Fruit fly (Drosophila melanogaster): ENCODE results near the gene kek1.
A peak's percentile ranks its signal among the peaks of the same experiment; 100 is the strongest.

Gene kek1

dm6 chr2L:12840413-12840812 is 17.8 kb upstream of the kek1 start (continued):
- peak; percentile 37 for TF ChIP-seq Sox14 (GFP tag; optimal IDR thresholded peaks at IDR 0.05)
- peak; percentile 48 for TF ChIP-seq pdm3 (GFP tag; optimal IDR thresholded peaks at IDR 0.05)
- peak; percentile 15 for TF ChIP-seq Hr39 (GFP tag; optimal IDR thresholded peaks at IDR 0.05)
- no peak for TF ChIP-seq CG16779 (tag; optimal IDR thresholded peaks at IDR 0.05)
- TF ChIP-seq salr (GFP tag; optimal IDR thresholded peaks at IDR 0.05), result peak in 1 of 2 experiments; percentile 10
- peak; percentile 46; the same call in 1 of the 3 replicates for TF ChIP-seq CG8119 (GFP tag; IDR thresholded peaks at IDR 0.05)
- TF ChIP-seq Gug (GFP tag; IDR thresholded peaks at IDR 0.05), result no peak
- peak; percentile 57 for TF ChIP-seq CG10631 (GFP tag; optimal IDR thresholded peaks at IDR 0.05)
- peak; percentile 33 for TF ChIP-seq CG7368 (GFP tag; optimal IDR thresholded peaks at IDR 0.05)
- TF ChIP-seq Hr4 (GFP tag; optimal IDR thresholded peaks at IDR 0.05), result peak; percentile 18
- TF ChIP-seq Sox15 (GFP tag; optimal IDR thresholded peaks at IDR 0.05), result no peak

- TF ChIP-seq Sox14 (GFP tag; optimal IDR thresholded peaks at IDR 0.05), result no peak
- TF ChIP-seq Hr38 (GFP tag; optimal IDR thresholded peaks at IDR 0.05), result no peak
- peak; percentile 58 for TF ChIP-seq Eip78C (GFP tag)
- TF ChIP-seq CG1621 (tag; optimal IDR thresholded peaks at IDR 0.05), result no peak
- TF ChIP-seq CG3032 (tag; optimal IDR thresholded peaks at IDR 0.05), result no peak
- TF ChIP-seq fkh (GFP tag; optimal IDR thresholded peaks at IDR 0.05), result no peak
- no peak for TF ChIP-seq CG6854 (GFP tag; optimal IDR thresholded peaks at IDR 0.05)
- TF ChIP-seq Gug (GFP tag; IDR thresholded peaks at IDR 0.05), result no peak
- TF ChIP-seq CG11902 (GFP tag; optimal IDR thresholded peaks at IDR 0.05), result no peak
- TF ChIP-seq CG6276 (GFP tag; optimal IDR thresholded peaks at IDR 0.05), result peak; percentile 25
- no peak for TF ChIP-seq CG31627 (GFP tag; optimal IDR thresholded peaks at IDR 0.05)
- no peak for TF ChIP-seq pdm3 (GFP tag; optimal IDR thresholded peaks at IDR 0.05)
- no peak for TF ChIP-seq CG6163 (GFP tag; IDR thresholded peaks at IDR 0.05)
- no peak for TF ChIP-seq dac (GFP tag; optimal IDR thresholded peaks at IDR 0.05)
- peak; percentile 54; the same call in 2 of the 3 replicates for TF ChIP-seq eg (GFP tag; IDR thresholded peaks at IDR 0.05)
- peak; percentile 45 for TF ChIP-seq CG32006 (GFP tag; optimal IDR thresholded peaks at IDR 0.05)
- TF ChIP-seq CG11762 (GFP tag; optimal IDR thresholded peaks at IDR 0.05; ENCODE audit: insufficient read depth), result no peak
- TF ChIP-seq achi (GFP tag; optimal IDR thresholded peaks at IDR 0.05), result no peak
- no peak for TF ChIP-seq dsx (GFP tag; optimal IDR thresholded peaks at IDR 0.05; ENCODE audit: poor library complexity, severe bottlenecking)
- TF ChIP-seq CG8632 (GFP tag; optimal IDR thresholded peaks at IDR 0.05), result no peak
- TF ChIP-seq lz (GFP tag; optimal IDR thresholded peaks at IDR 0.05), result no peak
- TF ChIP-seq CG6792 (GFP tag; optimal IDR thresholded peaks at IDR 0.05), result no peak
- no peak for TF ChIP-seq Eip93F (GFP tag; optimal IDR thresholded peaks at IDR 0.05)
- no peak for TF ChIP-seq Sox102F (GFP tag; optimal IDR thresholded peaks at IDR 0.05)
- TF ChIP-seq CG10669 (GFP tag; optimal IDR thresholded peaks at IDR 0.05), result no peak
- no peak for TF ChIP-seq fd85E (GFP tag; optimal IDR thresholded peaks at IDR 0.05)
- TF ChIP-seq Met (GFP tag; optimal IDR thresholded peaks at IDR 0.05), result no peak
- peak; percentile 19 for TF ChIP-seq Ets96B (tag; optimal IDR thresholded peaks at IDR 0.05)
- no peak for TF ChIP-seq acj6 (GFP tag; optimal IDR thresholded peaks at IDR 0.05)
- TF ChIP-seq CG10631 (GFP tag; optimal IDR thresholded peaks at IDR 0.05), result peak; percentile 19
- no peak for TF ChIP-seq spab (GFP tag; optimal IDR thresholded peaks at IDR 0.05)
- TF ChIP-seq CG15336 (GFP tag; IDR thresholded peaks at IDR 0.05), result 0 out of 2 replicates have a peak, but pooled peaks have one; percentile 10
- TF ChIP-seq CG7368 (GFP tag; optimal IDR thresholded peaks at IDR 0.05), result no peak
- TF ChIP-seq cyc (GFP tag; optimal IDR thresholded peaks at IDR 0.05), result no peak
- TF ChIP-seq CG3919 (GFP tag; optimal IDR thresholded peaks at IDR 0.05), result peak; percentile 0
- no peak for TF ChIP-seq CG4318 (GFP tag; optimal IDR thresholded peaks at IDR 0.05)
- no peak for TF ChIP-seq Blimp-1 (GFP tag; optimal IDR thresholded peaks at IDR 0.05)
- no peak for TF ChIP-seq Ets21C (GFP tag; optimal IDR thresholded peaks at IDR 0.05)
- peak; percentile 10 for TF ChIP-seq OdsH (GFP tag; optimal IDR thresholded peaks at IDR 0.05)
- TF ChIP-seq net (GFP tag; optimal IDR thresholded peaks at IDR 0.05), result no peak
- TF ChIP-seq CG6808 (GFP tag; optimal IDR thresholded peaks at IDR 0.05), result no peak
- no peak for TF ChIP-seq Sox15 (GFP tag; optimal IDR thresholded peaks at IDR 0.05)
- no peak for TF ChIP-seq CG9139 (GFP tag; optimal IDR thresholded peaks at IDR 0.05)
- TF ChIP-seq fd59A (GFP tag; optimal IDR thresholded peaks at IDR 0.05), result no peak
- TF ChIP-seq CG8119 (GFP tag; IDR thresholded peaks at IDR 0.05), result no peak
- TF ChIP-seq Eip75B (GFP tag; optimal IDR thresholded peaks at IDR 0.05), result no peak
Observed at dm6 chr2L:12837366-12837765, 14.8 kb upstream of the kek1 start.
